Worm (Caenorhabditis elegans) whole organism, late embryonic: Measurements from ENCODE around the gene C17H12.10.

Source experiments
- dve-1 ChIP-seq: sonication (generic microtip); optimal IDR thresholded peaks from 2 replicates; lab custom pipeline; 2017; ENCODE audit warnings: antibody characterized with exemption, mild to moderate bottlenecking, missing genetic modification characterization, missing compliant biosample characterization
- pha-4 ChIP-seq: fragments of 150-350 bp; optimal IDR thresholded peaks from 2 replicates; lab custom pipeline; 2018; ENCODE audit warnings: missing biosample characterization, missing genetic modification reagents, missing genetic modification characterization

ce11 chrIV:6818369-6818768 lies 11.8 kb downstream of the C17H12.10 start, which contains the start of gene C17H12.8:
- TF ChIP-seq dve-1 (tag; lab: Kevin White, UChicago) (no peak), pha-4 (tag; lab: Kevin White, UChicago) (no peak)
